Fruit fly (Drosophila melanogaster): ENCODE measurements around the gene Hmt4-20.

The Hmt4-20 gene

DNA sequence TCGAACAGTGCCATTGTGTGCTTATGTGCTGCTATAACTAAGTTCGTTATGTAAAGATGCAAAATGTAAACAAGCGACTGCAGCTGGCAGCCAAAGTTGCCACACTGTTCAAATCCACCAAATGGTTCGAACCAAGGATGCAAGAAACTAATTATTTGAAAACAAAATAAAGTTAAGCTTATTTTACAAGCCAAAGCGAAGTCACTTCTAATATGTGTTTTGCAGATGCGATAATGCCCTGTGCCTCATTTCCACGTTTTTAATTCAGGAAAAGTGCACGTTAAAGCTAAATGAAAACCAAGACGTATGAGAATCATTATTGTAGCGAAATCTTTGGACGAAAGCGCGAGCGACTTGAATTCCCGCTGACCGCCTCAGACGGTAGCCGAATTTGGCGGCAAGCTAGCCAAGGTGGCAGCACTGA is 34.7 kb downstream of the Hmt4-20 start, which contains the start of the genes CG13365 and Vsp37A:
TSS of gene CG13365 (minus strand) at position 84 of the 424 bp plus-strand sequence.
TSS of gene Vsp37A (plus strand) at position 399 of the 424 bp plus-strand sequence.
- TF ChIP-seq Dll (optimal IDR thresholded peaks at IDR 0.05) (no peak), pan (optimal IDR thresholded peaks at IDR 0.05) (no peak), CG8478 (optimal IDR thresholded peaks at IDR 0.05) (no peak), psq (optimal IDR thresholded peaks at IDR 0.05) (no peak), EcR (GFP tag; optimal IDR thresholded peaks at IDR 0.05) (no peak)

DNA sequence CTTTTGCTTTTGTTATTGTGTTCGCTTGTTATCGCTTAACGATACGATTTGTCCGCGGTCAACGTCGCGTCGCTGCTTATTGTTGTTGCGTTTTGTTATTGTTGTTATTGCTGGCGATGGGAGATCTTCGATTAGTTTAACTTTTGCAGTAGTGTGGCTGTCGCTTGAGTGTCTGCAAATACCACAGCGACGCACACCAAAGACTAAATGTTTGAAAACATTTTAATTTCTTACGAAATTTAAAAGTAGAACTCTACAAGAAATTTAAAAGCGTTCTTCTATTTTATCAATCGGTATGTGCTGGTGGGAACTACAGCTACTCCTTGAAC is 35.8 kb downstream of the Hmt4-20 start, which contains the start of gene spdi:
TSS of gene spdi (minus strand) at position 94 of the 329 bp plus-strand sequence.
- TF ChIP-seq usp (GFP tag; optimal IDR thresholded peaks at IDR 0.05) (no peak), psq (optimal IDR thresholded peaks at IDR 0.05) (no peak), EcR (GFP tag; optimal IDR thresholded peaks at IDR 0.05) (no peak), CG8478 (optimal IDR thresholded peaks at IDR 0.05) (no peak), pan (optimal IDR thresholded peaks at IDR 0.05) (no peak), Dll (optimal IDR thresholded peaks at IDR 0.05) (no peak)

DNA sequence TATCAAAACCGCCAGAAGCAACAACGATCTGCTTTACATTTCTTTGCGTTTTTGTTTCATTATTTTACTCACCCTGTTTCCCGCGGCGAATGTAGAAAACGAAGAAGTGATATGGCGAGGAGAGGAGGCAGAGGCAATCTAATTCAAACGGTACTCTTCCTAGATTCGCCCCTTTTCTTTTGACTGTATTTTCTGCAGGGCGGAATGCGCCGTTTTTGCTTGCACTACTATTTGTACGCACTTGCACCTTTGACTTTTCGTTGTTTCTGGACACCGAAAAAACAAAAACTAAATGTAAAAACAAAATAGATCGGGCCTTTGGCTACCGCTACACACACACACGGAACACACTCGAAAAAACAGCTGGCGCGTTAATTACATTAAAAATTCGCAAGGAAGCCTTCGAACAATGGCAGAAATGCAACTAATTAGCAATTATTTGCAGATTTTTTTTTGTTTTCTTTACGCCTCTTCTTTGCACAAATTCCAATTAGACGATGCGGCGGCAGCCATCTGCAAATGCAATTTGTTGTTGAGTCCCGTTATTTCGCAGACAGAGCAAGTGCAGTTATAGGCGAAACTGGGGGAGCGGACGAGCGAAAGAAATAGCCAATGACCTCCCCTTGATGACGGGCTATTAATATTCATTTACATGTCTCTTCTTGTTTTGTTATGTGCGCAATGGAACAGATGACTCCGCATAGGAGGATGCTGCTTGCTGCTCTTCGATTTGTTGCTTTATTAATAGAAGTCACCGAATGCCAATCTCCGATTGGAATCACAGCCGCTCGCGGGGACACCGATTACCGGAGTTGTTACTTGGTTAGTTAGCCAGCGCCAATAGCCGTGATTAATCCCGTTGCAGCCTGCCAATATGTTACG is 36.4 kb downstream of the Hmt4-20 start:
- TF ChIP-seq CG8478 (optimal IDR thresholded peaks at IDR 0.05) (no peak), psq (optimal IDR thresholded peaks at IDR 0.05) (no peak), usp (GFP tag; optimal IDR thresholded peaks at IDR 0.05) (no peak), EcR (GFP tag; optimal IDR thresholded peaks at IDR 0.05) (peak in 1 of 2 experiments; percentile 59), pan (optimal IDR thresholded peaks at IDR 0.05) (no peak), Dll (optimal IDR thresholded peaks at IDR 0.05) (no peak)

DNA sequence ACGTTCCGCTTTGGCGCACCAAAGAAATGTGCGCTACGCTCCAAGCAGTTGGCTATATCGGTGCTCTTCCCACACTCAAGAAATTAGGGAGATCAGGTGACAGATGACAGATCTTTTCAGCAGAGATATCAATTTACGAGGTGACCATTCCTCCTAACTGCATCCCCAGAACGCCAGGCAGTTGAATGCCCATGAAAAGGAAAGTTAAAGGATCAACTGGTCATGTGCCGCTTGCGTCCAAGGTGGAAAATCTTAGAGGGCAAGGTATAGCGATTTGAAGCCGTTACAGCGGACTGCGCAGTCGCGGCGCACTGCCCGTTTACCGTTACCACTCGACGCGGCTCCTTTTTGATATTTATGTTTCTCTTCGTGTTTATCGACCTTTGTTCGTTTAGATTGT is 37.2 kb downstream of the Hmt4-20 start:
- no peak for TF ChIP-seq usp (GFP tag; optimal IDR thresholded peaks at IDR 0.05)
- no peak for TF ChIP-seq CG8478 (optimal IDR thresholded peaks at IDR 0.05)
- no peak for TF ChIP-seq psq (optimal IDR thresholded peaks at IDR 0.05)
- no peak for TF ChIP-seq pan (optimal IDR thresholded peaks at IDR 0.05)
- no peak for TF ChIP-seq EcR (GFP tag; optimal IDR thresholded peaks at IDR 0.05)

DNA sequence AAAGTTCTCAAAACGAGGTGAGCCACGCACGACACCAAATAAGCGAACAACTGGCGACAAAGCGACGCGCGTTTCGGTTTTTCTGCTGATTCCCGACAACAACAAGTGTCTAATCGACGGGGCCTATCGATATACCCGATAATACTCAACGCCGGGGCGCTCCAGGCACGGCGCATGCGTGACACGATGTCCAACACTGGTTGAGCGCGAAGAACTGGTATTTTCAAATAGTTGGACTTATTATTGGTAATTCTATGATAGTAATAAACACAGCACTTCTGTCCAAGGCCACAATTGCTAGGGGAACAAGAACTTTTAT is 38.4 kb downstream of the Hmt4-20 start:
- no peak for TF ChIP-seq psq (optimal IDR thresholded peaks at IDR 0.05)
- no peak for TF ChIP-seq pan (optimal IDR thresholded peaks at IDR 0.05)

DNA sequence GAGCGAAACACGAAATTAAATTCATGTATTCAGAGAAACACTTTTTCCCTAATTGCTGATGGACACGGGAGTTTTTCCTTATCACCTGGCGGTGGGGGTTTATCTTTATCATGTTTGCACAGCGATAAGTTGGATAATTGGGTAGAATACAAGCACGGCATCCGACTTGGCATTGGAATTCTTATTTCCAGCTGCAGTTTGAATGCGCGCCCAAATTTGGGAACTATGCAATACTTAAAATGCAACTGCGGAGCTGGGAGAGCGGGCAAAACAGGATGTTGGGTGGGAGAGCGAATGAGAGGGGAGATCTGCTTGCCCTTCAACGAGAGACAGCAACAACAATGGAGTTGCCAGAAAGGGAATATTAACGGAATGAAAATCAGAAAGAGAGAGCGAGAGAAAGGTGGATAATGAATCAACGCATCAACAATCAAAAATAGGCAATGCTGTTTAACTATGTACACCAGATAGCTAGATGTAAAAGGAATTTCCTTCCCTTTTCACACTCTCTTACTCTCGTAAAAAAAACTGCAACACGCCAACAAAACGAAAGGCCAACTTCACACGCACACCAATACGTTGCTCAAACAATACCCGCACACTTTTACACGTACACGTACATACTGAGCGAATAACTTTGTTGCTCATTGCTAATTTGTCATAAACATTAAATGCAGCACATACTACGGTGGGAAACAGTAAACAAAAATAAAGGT is 38.9 kb downstream of the Hmt4-20 start:
- TF ChIP-seq Dll (optimal IDR thresholded peaks at IDR 0.05) (no peak), pan (optimal IDR thresholded peaks at IDR 0.05) (no peak), usp (GFP tag; optimal IDR thresholded peaks at IDR 0.05) (no peak), EcR (GFP tag; optimal IDR thresholded peaks at IDR 0.05) (no peak)

DNA sequence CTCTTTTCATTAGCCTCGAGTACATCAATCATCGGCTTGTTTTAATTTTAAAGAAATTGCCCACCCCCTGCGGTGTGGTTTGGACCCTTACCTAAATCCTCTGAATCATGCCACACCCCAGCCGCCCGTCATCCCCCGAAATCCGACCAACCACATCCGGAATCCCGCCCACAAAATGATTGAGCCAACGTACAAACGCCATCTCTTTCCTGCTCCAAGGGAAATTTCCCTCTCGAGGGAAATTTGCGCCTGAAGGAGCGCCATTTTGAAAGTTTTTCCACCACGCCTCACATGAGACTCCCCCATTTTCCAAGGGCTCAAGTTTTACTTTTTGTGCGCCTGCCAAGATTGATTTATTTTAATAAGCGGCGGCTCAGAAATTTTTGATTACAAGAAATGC is 45.8 kb downstream of the Hmt4-20 start:
- TF ChIP-seq Dll (optimal IDR thresholded peaks at IDR 0.05) (no peak), pan (optimal IDR thresholded peaks at IDR 0.05) (no peak), EcR (GFP tag; optimal IDR thresholded peaks at IDR 0.05) (no peak)

DNA sequence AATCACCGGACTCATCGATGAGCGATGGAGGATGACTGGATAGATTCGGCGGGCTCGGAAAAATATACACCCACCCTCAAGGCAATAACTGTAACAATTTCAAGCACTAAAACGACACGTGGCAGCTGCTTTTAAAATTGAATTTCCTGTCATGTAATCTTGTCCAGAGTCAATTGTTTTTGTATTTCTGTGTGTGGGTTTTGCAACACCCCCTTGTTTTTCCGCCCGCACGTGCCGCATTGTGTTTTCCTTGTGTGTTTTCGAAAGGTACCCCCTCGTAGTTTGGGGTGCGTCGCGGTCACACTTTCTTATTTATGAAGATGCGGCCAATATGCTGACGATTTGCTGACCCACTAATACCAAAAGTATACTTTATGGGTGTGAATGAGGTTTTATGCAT is 53.8 kb downstream of the Hmt4-20 start:
- no peak for TF ChIP-seq EcR (GFP tag; optimal IDR thresholded peaks at IDR 0.05)
- no peak for TF ChIP-seq usp (GFP tag; optimal IDR thresholded peaks at IDR 0.05)
- no peak for TF ChIP-seq CG8478 (optimal IDR thresholded peaks at IDR 0.05)
- TF ChIP-seq Dll (optimal IDR thresholded peaks at IDR 0.05) = no peak
- TF ChIP-seq psq (optimal IDR thresholded peaks at IDR 0.05) = no peak

DNA sequence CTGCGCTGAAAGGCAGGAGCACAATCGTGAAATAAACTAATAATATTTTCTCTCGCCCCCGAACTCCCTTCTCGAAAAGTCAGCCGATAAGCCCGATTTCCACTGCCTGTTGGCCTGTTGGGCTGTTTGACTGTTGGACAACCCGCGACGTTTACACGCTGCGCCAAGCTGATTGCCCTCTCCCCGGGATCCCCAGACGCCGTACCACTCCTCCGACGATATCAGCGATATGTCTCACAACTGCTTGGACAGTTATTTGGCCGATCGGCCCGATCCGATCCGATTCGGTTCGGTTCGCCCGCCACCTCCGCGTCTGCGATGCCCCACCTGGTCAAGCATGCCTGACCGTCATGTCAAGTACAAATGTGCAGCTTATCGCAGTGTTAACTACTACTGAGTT is 56.1 kb downstream of the Hmt4-20 start:
- TF ChIP-seq Dll (optimal IDR thresholded peaks at IDR 0.05) (no peak), pan (optimal IDR thresholded peaks at IDR 0.05) (no peak), usp (GFP tag; optimal IDR thresholded peaks at IDR 0.05) (no peak), CG8478 (optimal IDR thresholded peaks at IDR 0.05) (no peak), EcR (GFP tag; optimal IDR thresholded peaks at IDR 0.05) (no peak), psq (optimal IDR thresholded peaks at IDR 0.05) (no peak)
